Worm (Caenorhabditis elegans) whole organism, L2 larva: ENCODE measurements around the gene Y23B4A.1.

ENCODE experiments used
- alr-1 ChIP-seq: fragments of 150-350 bp; optimal IDR thresholded peaks from 2 replicates; lab custom pipeline; 2014; ENCODE audit warnings: missing biosample characterization, missing genetic modification characterization
- ama-1 ChIP-seq: fragments of 150-350 bp; optimal IDR thresholded peaks from 2 replicates; lab custom pipeline; 2018; ENCODE audit warnings: inconsistent platforms
- ceh-82 ChIP-seq: fragments of 150-350 bp; optimal IDR thresholded peaks from 2 replicates; lab custom pipeline; 2014; ENCODE audit warnings: missing biosample characterization, missing genetic modification characterization
- lin-39 ChIP-seq: fragments of 150-350 bp; optimal IDR thresholded peaks from 2 replicates; lab custom pipeline; 2014; ENCODE audit warnings: missing biosample characterization, missing genetic modification reagents, missing genetic modification characterization
- mdl-1 ChIP-seq, 2 experiments: fragments of 150-350 bp in 1 of 2; sonication (generic microtip) in 1 of 2; optimal IDR thresholded peaks; 2 replicates each; lab custom pipeline; 2017; ENCODE audit warnings: missing biosample characterization in 2 of 2, missing genetic modification characterization in 2 of 2
- nhr-77 ChIP-seq: fragments of 150-350 bp; optimal IDR thresholded peaks from 2 replicates; lab custom pipeline; 2014; ENCODE audit warnings: missing biosample characterization, missing genetic modification characterization
- snpc-4 ChIP-seq: fragments of 150-350 bp; optimal IDR thresholded peaks from 2 replicates; lab custom pipeline; 2014; ENCODE audit warnings: missing biosample characterization, missing genetic modification characterization

DNA sequence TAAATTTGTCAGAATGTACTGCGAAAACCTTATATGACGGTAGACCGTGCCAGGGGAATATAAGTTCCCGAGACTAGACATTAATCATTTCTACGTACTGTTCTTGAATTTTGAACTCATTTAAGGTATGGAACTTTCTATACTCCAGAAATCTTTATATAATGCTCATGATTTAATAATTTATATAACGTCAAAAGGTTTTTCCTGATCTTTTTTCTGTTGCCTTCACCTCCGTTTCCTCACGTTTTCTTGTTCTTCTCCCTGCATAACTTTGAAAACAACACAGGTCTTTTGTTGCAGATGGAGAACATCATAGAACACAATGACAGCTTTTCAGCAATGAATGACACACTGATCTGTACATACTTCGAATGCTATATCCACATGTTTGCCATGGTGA lies 13.6 kb upstream of the Y23B4A.1 start, which contains the start of gene egl-6:
- TF ChIP-seq nhr-77 (tag; lab: Kevin White, UChicago) (no peak), snpc-4 (no peak), mdl-1 (tag; optimal IDR thresholded peaks at IDR 0.05; lab: Kevin White, UChicago) (no peak), alr-1 (no peak), ama-1 (no peak), lin-39 (tag; lab: Kevin White, UChicago) (no peak), ceh-82 (tag; lab: Kevin White, UChicago) (no peak)
